Worm (Caenorhabditis elegans) whole organism, L3 larva: ENCODE results near the gene B0222.5.

Experiments used
- ZK546.5 ChIP-seq: sonication (generic microtip); optimal IDR thresholded peaks from 2 replicates; lab custom pipeline; 2017; ENCODE audit warnings: missing biosample characterization, missing genetic modification characterization
- elt-2 ChIP-seq: sonication (generic microtip); optimal IDR thresholded peaks from 2 replicates; lab custom pipeline; 2016; ENCODE audit warnings: missing genetic modification reagents, mild to moderate bottlenecking, missing genetic modification characterization, missing compliant biosample characterization
- fos-1 ChIP-seq: fragments of 150-350 bp; optimal IDR thresholded peaks from 2 replicates; lab custom pipeline; 2014; ENCODE audit warnings: missing biosample characterization, missing genetic modification characterization
- mdl-1 ChIP-seq: fragments of 150-350 bp; optimal IDR thresholded peaks from 2 replicates; lab custom pipeline; 2014; ENCODE audit warnings: missing biosample characterization, missing genetic modification characterization
- nhr-28 ChIP-seq: fragments of 150-350 bp; optimal IDR thresholded peaks from 2 replicates; lab custom pipeline; 2014; ENCODE audit warnings: missing biosample characterization, missing genetic modification characterization
- tbx-2 ChIP-seq: sonication (generic microtip); optimal IDR thresholded peaks from 2 replicates; lab custom pipeline; 2016; ENCODE audit warnings: mild to moderate bottlenecking, missing genetic modification characterization, missing compliant biosample characterization

DNA sequence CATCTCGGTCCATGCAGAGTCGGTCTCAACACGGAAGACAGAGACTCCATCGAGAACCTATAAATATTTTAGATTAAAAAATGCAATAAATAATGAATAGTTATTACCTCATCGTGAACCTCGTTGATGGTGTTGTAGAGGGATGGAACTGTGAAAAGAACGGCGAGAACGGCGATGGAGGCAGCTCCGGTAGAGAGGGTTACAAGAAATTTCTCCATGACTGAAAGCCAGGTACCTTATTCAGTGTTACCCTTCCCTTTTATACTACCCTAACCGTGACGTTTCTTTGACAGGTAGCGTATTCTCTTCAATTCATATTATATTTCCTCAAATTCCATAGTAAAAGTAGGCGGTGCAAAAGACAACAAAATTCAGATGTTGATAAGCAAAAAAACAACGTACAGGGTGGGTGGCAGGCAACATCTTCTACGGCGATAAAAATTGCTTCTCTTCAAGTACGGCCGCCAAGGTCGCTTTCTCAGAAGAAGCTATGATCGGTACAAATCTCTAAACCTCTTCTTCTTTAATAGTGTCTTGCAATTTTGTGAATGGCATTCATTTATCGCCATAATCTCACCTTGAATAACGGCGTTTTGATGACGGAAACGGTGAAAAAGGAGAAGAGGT lies 10.5 kb upstream of the B0222.5 start, which contains the start of gene col-10:
- TF ChIP-seq fos-1 (tag; lab: Kevin White, UChicago) (no peak), ZK546.5 (tag; lab: Kevin White, UChicago) (no peak), elt-2 (tag; lab: Kevin White, UChicago) (no peak), tbx-2 (no peak), mdl-1 (tag; lab: Kevin White, UChicago) (no peak), nhr-28 (tag; lab: Kevin White, UChicago) (no peak)
